Worm (Caenorhabditis elegans) whole organism, L3 larva: ENCODE data around the gene rabs-5.

ENCODE experiments used
- R02D3.7 ChIP-seq: fragments of 150-350 bp; optimal IDR thresholded peaks from 2 replicates; lab custom pipeline; 2014; ENCODE audit warnings: missing biosample characterization, missing genetic modification characterization
- ZK546.5 ChIP-seq: sonication (generic microtip); optimal IDR thresholded peaks from 2 replicates; lab custom pipeline; 2017; ENCODE audit warnings: missing biosample characterization, missing genetic modification characterization
- ama-1 ChIP-seq: fragments of 150-350 bp; optimal IDR thresholded peaks from 2 replicates; lab custom pipeline; 2018
- ceh-16 ChIP-seq: sonication (generic microtip); optimal IDR thresholded peaks from 2 replicates; lab custom pipeline; 2017; ENCODE audit warnings: missing biosample characterization, missing genetic modification characterization
- ceh-28 ChIP-seq: fragments of 150-350 bp; optimal IDR thresholded peaks from 2 replicates; lab custom pipeline; 2014; ENCODE audit warnings: missing biosample characterization, missing genetic modification reagents, missing genetic modification characterization
- ceh-82 ChIP-seq: fragments of 150-350 bp; optimal IDR thresholded peaks from 2 replicates; lab custom pipeline; 2014; ENCODE audit warnings: missing biosample characterization, missing genetic modification characterization
- ceh-9 ChIP-seq: sonication (generic microtip); optimal IDR thresholded peaks from 2 replicates; lab custom pipeline; 2018; ENCODE audit warnings: missing biosample characterization, missing genetic modification characterization
- daf-12 ChIP-seq: fragments of 150-350 bp; optimal IDR thresholded peaks from 2 replicates; lab custom pipeline; 2014; ENCODE audit warnings: missing biosample characterization, missing genetic modification reagents, missing genetic modification characterization
- egl-27 ChIP-seq: sonication (generic microtip); optimal IDR thresholded peaks from 4 replicates; lab custom pipeline; 2017; ENCODE audit warnings: missing biosample characterization, missing genetic modification reagents, missing genetic modification characterization
- egl-5 ChIP-seq: fragments of 150-350 bp; optimal IDR thresholded peaks from 2 replicates; lab custom pipeline; 2017; ENCODE audit warnings: missing biosample characterization, missing genetic modification reagents, missing genetic modification characterization, inconsistent platforms
- elt-1 ChIP-seq: fragments of 150-350 bp; optimal IDR thresholded peaks from 2 replicates; lab custom pipeline; 2014; ENCODE audit warnings: missing biosample characterization, missing genetic modification characterization
- elt-2 ChIP-seq: sonication (generic microtip); optimal IDR thresholded peaks from 2 replicates; lab custom pipeline; 2016; ENCODE audit warnings: missing genetic modification reagents, mild to moderate bottlenecking, missing genetic modification characterization, missing compliant biosample characterization
- eor-1 ChIP-seq, 2 experiments: fragments of 150-350 bp; optimal IDR thresholded peaks; 2 replicates each; lab custom pipeline; 2014 to 2018; ENCODE audit warnings: missing biosample characterization in 2 of 2, missing genetic modification characterization in 2 of 2
- fkh-10 ChIP-seq: sonication (generic microtip); optimal IDR thresholded peaks from 2 replicates; lab custom pipeline; 2017; ENCODE audit warnings: missing biosample characterization, missing genetic modification reagents, missing genetic modification characterization
- fkh-2 ChIP-seq: fragments of 150-350 bp; optimal IDR thresholded peaks from 2 replicates; lab custom pipeline; 2014; ENCODE audit warnings: missing biosample characterization, missing genetic modification reagents, missing genetic modification characterization
- fos-1 ChIP-seq: fragments of 150-350 bp; optimal IDR thresholded peaks from 2 replicates; lab custom pipeline; 2014; ENCODE audit warnings: missing biosample characterization, missing genetic modification characterization
- hmg-11 ChIP-seq: sonication (generic microtip); optimal IDR thresholded peaks from 2 replicates; lab custom pipeline; 2016; ENCODE audit warnings: missing genetic modification characterization, missing compliant biosample characterization
- lin-15B ChIP-seq: fragments of 150-350 bp; optimal IDR thresholded peaks from 2 replicates; lab custom pipeline; 2014; ENCODE audit warnings: missing biosample characterization, missing genetic modification characterization
- lin-39 ChIP-seq: fragments of 150-350 bp; optimal IDR thresholded peaks from 2 replicates; lab custom pipeline; 2018; ENCODE audit warnings: missing biosample characterization, missing genetic modification reagents, missing genetic modification characterization
- lsy-12 ChIP-seq: sonication (generic microtip); optimal IDR thresholded peaks from 2 replicates; lab custom pipeline; 2016; ENCODE audit warnings: mild to moderate bottlenecking, missing genetic modification characterization, missing compliant biosample characterization
- mdl-1 ChIP-seq: fragments of 150-350 bp; optimal IDR thresholded peaks from 2 replicates; lab custom pipeline; 2014; ENCODE audit warnings: missing biosample characterization, missing genetic modification characterization
- nhr-12 ChIP-seq: fragments of 150-350 bp; optimal IDR thresholded peaks from 2 replicates; lab custom pipeline; 2014; ENCODE audit warnings: missing biosample characterization, missing genetic modification characterization
- nhr-23 ChIP-seq: fragments of 150-350 bp; optimal IDR thresholded peaks from 2 replicates; lab custom pipeline; 2014; ENCODE audit warnings: missing biosample characterization, missing genetic modification reagents, missing genetic modification characterization
- nhr-237 ChIP-seq: fragments of 150-350 bp; optimal IDR thresholded peaks from 2 replicates; lab custom pipeline; 2014; ENCODE audit warnings: missing biosample characterization, missing genetic modification characterization
- nhr-25 ChIP-seq: sonication (generic microtip); optimal IDR thresholded peaks from 2 replicates; lab custom pipeline; 2017; ENCODE audit warnings: missing biosample characterization, missing genetic modification characterization
- nhr-28 ChIP-seq: fragments of 150-350 bp; optimal IDR thresholded peaks from 2 replicates; lab custom pipeline; 2014; ENCODE audit warnings: missing biosample characterization, missing genetic modification characterization
- nhr-43 ChIP-seq: sonication (generic microtip); optimal IDR thresholded peaks from 2 replicates; lab custom pipeline; 2016; ENCODE audit warnings: mild to moderate bottlenecking, missing genetic modification characterization, missing compliant biosample characterization; ENCODE audit not compliant: poor library complexity, severe bottlenecking
- nhr-76 ChIP-seq: fragments of 150-350 bp; sonication (generic microtip); optimal IDR thresholded peaks from 5 replicates; lab custom pipeline; 2014; ENCODE audit warnings: missing biosample characterization, missing genetic modification characterization
- nhr-77 ChIP-seq: fragments of 150-350 bp; optimal IDR thresholded peaks from 2 replicates; lab custom pipeline; 2014; ENCODE audit warnings: missing biosample characterization, missing genetic modification characterization
- pha-4 ChIP-seq: fragments of 150-350 bp; optimal IDR thresholded peaks from 2 replicates; lab custom pipeline; 2014; ENCODE audit warnings: missing biosample characterization, missing genetic modification reagents, missing genetic modification characterization
- pqm-1 ChIP-seq: fragments of 150-350 bp; optimal IDR thresholded peaks from 2 replicates; lab custom pipeline; 2017; ENCODE audit warnings: missing biosample characterization, missing genetic modification characterization, inconsistent platforms
- sea-2 ChIP-seq: fragments of 150-350 bp; sonication (generic microtip); optimal IDR thresholded peaks from 4 replicates; lab custom pipeline; 2014; ENCODE audit warnings: missing biosample characterization, missing genetic modification reagents, missing genetic modification characterization
- skn-1 ChIP-seq: fragments of 150-350 bp; optimal IDR thresholded peaks from 2 replicates; lab custom pipeline; 2014; ENCODE audit warnings: missing biosample characterization, missing genetic modification characterization
- snpc-4 ChIP-seq: fragments of 150-350 bp; optimal IDR thresholded peaks from 2 replicates; lab custom pipeline; 2014; ENCODE audit warnings: missing biosample characterization, missing genetic modification characterization
- tbx-2 ChIP-seq: sonication (generic microtip); optimal IDR thresholded peaks from 2 replicates; lab custom pipeline; 2016; ENCODE audit warnings: mild to moderate bottlenecking, missing genetic modification characterization, missing compliant biosample characterization
- ztf-11 ChIP-seq: fragments of 150-350 bp; optimal IDR thresholded peaks from 2 replicates; lab custom pipeline; 2014; ENCODE audit warnings: missing biosample characterization, missing genetic modification characterization
- ztf-4 ChIP-seq: fragments of 150-350 bp; optimal IDR thresholded peaks from 2 replicates; lab custom pipeline; 2014; ENCODE audit warnings: missing biosample characterization, missing genetic modification characterization

rabs-5 gene

ce11 chrIV:8107502-8107901 lies at the start of gene rabs-5:
TSS of gene rabs-5 (minus strand) at chrIV:8107602.
- TF ChIP-seq elt-1 (tag; lab: Kevin White, UChicago): no peak
- no peak for TF ChIP-seq ztf-11 (tag; lab: Kevin White, UChicago)
- no peak for TF ChIP-seq lsy-12 (tag; lab: Kevin White, UChicago)
- no peak for TF ChIP-seq egl-5 (tag; lab: Kevin White, UChicago)
- no peak for TF ChIP-seq hmg-11 (tag; lab: Kevin White, UChicago)
- no peak for TF ChIP-seq mdl-1
- TF ChIP-seq sea-2: no peak
- TF ChIP-seq nhr-43 (tag; lab: Kevin White, UChicago): no peak
- TF ChIP-seq fkh-10 (GFP tag; lab: Kevin White, UChicago): no peak
- no peak for TF ChIP-seq daf-12 (tag; lab: Kevin White, UChicago)
- TF ChIP-seq ztf-4 (tag; lab: Kevin White, UChicago): no peak
- no peak for TF ChIP-seq egl-27 (tag; lab: Kevin White, UChicago)
- TF ChIP-seq skn-1: no peak
- no peak for TF ChIP-seq pqm-1 (tag; lab: Kevin White, UChicago)
- no peak for TF ChIP-seq ceh-28
- no peak for TF ChIP-seq ZK546.5 (tag; lab: Kevin White, UChicago)
- TF ChIP-seq tbx-2: no peak

DNA sequence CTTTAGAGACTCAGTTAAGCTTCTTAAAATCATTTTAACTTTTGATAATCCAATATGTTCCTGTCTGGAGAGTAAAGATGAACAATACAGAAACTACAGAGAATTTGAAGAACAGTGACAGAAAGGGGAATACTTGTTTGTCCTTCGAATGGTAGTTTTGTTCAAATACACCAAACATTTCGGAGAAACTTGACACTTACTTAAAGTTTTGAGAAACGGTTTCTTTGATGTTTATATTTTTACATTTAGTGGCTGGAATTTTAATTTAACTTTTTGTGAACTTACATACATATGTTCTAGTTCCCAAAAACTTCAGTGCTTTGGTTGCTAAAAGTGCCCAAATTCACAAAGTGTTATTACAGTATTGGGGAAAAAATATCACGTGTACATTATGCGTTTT lies 49.8 kb upstream of the rabs-5 start, which contains the start of gene B0218.5:
Gene B0218.5, minus strand, starts transcription at position 101 of the 400 bp plus-strand sequence.
- TF ChIP-seq ceh-9 (no peak), ceh-16 (tag; lab: Kevin White, UChicago) (no peak), nhr-23 (tag; lab: Kevin White, UChicago) (no peak), R02D3.7 (tag; lab: Kevin White, UChicago) (no peak), tbx-2 (no peak), daf-12 (tag; lab: Kevin White, UChicago) (no peak), mdl-1 (no peak), nhr-12 (tag; lab: Kevin White, UChicago) (no peak), snpc-4 (tag; lab: Kevin White, UChicago) (no peak), nhr-76 (tag; lab: Kevin White, UChicago) (no peak), egl-5 (tag; lab: Kevin White, UChicago) (no peak), nhr-43 (tag; lab: Kevin White, UChicago) (no peak)
- TF ChIP-seq, all 47 proteins: peak for 0

DNA sequence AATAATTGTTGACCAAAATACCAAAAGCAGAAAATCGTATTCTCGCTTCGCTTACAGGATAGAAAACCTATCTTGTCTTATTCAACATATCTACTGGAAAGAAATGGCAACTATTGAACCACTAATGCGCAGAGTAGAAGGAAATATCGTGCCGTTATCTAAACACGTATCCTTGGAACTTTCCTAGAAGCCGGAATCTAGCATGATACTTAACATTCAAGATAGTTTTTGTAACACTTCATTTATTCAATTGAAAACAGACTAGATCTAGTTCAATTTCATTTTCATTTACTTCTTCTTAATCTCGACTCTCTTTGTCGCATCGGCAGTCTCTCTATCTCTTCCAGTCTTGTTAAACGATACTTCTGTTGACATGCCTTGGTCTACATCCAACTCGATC lies 47.6 kb upstream of the rabs-5 start:
- peak; percentile 16 for TF ChIP-seq pqm-1 (tag; lab: Kevin White, UChicago)
- TF ChIP-seq nhr-43 (tag; lab: Kevin White, UChicago): no peak
- TF ChIP-seq daf-12 (tag; lab: Kevin White, UChicago): no peak
- TF ChIP-seq elt-2 (tag; lab: Kevin White, UChicago): no peak

DNA sequence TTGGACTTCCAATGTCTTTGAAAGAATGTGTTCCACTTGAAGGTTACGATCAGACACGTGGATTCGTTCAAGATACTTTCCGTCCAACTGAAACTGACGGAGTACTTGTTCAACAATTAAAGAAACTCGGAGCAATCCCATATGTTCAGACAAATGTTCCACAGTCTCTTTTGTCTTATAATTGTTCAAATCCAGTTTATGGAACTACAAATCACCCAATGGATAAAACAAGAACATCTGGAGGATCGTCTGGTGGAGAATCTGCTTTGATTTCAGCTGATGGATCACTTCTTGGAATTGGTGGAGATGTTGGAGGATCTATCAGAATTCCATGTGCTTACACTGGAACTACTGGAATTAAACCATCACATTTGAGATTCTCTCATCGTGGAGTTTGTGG lies 45.8 kb upstream of the rabs-5 start:
- no peak for TF ChIP-seq lin-39 (tag; lab: Kevin White, UChicago)
- no peak for TF ChIP-seq nhr-12 (tag; lab: Kevin White, UChicago)
- no peak for TF ChIP-seq pha-4
- TF ChIP-seq nhr-25: no peak
- no peak for TF ChIP-seq ceh-82 (tag; lab: Kevin White, UChicago)
- no peak for TF ChIP-seq ama-1 (lab: Kevin White, UChicago)
- no peak for TF ChIP-seq ZK546.5 (tag; lab: Kevin White, UChicago)
- no peak for TF ChIP-seq skn-1
- TF ChIP-seq nhr-77: no peak
- TF ChIP-seq nhr-28 (tag; lab: Kevin White, UChicago): no peak
- TF ChIP-seq tbx-2: no peak
- TF ChIP-seq pqm-1 (tag; lab: Kevin White, UChicago): no peak
- TF ChIP-seq fos-1 (tag; lab: Kevin White, UChicago): no peak
- no peak for TF ChIP-seq elt-2 (tag; lab: Kevin White, UChicago)
- TF ChIP-seq ztf-11 (tag; lab: Kevin White, UChicago): no peak
- TF ChIP-seq eor-1 (tag; optimal IDR thresholded peaks at IDR 0.05; lab: Kevin White, UChicago): no peak
- no peak for TF ChIP-seq nhr-237
- no peak for TF ChIP-seq nhr-23 (tag; lab: Kevin White, UChicago)
- TF ChIP-seq lin-15B (tag; lab: Kevin White, UChicago): no peak
- TF ChIP-seq fkh-2 (tag; lab: Kevin White, UChicago): no peak
